Fruit fly (Drosophila melanogaster) ovary, adult (tissue): ENCODE results near the gene Eig71Ea.

Source experiments
- CG17801 ChIP-seq: fragments of 200-800 bp; optimal IDR thresholded peaks from 2 replicates; lab custom pipeline; 2019; ENCODE audit warnings: missing biosample characterization, mild to moderate bottlenecking, missing genetic modification characterization, moderate library complexity; ENCODE audit not compliant: partially characterized antibody

Gene Eig71Ea

DNA sequence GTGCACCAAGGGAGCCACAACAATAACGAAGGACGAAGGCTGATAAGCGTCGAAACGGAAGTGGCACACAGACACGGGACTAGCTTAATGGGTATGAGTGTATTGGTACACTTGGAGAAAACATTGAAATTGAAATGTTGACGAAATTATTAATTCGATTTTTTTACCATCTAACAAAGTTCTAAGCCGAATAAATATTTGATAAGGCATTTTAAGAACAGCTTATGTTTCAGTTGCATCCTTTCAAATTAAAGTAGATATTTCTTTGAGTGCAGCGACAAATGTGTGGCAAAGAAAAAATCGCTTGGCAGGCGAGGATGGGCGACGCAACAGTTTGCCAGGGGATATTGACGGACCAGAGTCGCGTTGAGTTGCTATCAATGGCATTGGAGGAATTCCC lies 9.5 kb downstream of the Eig71Ea start:
- no peak for TF ChIP-seq CG17801 (GFP tag; lab: Kevin White, UChicago)

DNA sequence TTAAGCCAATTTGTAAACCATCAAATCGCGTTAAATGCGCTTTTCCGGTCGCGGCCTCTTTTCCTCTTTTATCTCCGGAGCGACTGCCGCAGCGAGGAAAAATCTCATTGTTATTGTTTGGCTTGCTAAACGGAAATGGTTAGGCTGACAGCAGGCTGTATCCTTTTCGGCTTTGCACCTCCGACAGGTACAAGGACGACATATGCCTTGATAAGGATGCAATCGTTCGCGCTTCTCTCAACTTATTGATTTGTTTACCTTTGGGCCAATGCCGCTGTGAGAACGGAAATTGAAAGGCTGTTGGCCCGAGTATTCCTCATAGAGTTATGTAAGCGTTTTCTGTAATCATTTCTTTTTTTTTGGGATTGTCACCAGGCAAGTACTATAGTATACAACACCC lies 10.9 kb downstream of the Eig71Ea start:
- no peak for TF ChIP-seq CG17801 (GFP tag; lab: Kevin White, UChicago)

DNA sequence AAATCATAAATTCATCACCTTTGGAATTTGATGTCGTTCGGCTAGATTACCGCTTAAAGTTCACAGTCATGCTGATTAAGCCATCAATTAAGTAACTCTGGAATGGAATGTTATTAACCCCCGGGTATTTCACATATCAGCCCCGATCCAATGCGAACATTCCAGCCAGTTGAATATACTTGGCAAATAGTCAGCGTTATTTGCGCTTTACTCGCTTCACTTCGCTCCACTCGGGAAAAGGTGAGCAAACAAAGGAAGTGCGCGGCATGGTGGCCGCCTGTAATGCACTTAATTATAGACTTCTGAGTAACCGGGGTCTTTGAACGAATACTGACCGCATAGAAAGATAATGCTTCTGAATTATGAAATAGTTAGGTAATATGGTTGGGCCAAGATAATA lies 11.8 kb downstream of the Eig71Ea start:
- no peak for TF ChIP-seq CG17801 (GFP tag; lab: Kevin White, UChicago)

DNA sequence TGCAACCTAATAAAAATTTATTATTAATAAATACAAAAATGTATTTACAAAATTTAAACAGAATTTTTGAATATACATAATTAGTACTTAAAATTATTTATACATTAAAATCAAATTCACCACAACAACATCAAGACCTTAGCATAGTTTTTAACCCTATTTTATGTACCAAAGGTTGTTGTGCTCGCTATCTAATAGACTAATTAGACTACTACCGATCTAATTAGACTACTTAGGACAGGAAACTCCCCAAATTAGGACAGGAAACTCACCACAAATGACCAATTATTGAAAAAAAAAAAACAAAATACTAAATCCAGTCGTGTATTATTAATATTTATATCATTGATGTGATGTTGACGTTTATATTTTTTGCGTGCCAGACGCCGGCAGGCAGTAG lies 12.5 kb downstream of the Eig71Ea start:
- no peak for TF ChIP-seq CG17801 (GFP tag; lab: Kevin White, UChicago)

DNA sequence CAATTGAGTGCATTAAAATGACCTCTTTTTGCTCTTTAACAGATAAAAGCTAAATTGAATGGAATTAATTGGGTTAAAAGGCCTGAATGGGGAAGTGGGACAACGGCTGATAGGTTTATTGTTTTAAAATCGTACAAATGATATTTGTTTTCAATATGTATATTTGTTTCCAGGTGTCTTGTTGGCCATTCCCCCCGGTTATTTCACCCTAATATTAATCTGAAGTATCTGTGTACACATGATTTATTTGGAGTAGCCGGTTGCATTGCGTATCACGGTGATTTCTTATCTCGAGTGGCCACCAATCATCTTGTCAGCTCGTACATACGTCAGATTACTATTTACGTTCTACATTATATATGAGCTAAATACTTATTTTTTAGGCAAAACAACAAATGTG lies 13.1 kb downstream of the Eig71Ea start:
- TF ChIP-seq CG17801 (GFP tag; lab: Kevin White, UChicago) = no peak

DNA sequence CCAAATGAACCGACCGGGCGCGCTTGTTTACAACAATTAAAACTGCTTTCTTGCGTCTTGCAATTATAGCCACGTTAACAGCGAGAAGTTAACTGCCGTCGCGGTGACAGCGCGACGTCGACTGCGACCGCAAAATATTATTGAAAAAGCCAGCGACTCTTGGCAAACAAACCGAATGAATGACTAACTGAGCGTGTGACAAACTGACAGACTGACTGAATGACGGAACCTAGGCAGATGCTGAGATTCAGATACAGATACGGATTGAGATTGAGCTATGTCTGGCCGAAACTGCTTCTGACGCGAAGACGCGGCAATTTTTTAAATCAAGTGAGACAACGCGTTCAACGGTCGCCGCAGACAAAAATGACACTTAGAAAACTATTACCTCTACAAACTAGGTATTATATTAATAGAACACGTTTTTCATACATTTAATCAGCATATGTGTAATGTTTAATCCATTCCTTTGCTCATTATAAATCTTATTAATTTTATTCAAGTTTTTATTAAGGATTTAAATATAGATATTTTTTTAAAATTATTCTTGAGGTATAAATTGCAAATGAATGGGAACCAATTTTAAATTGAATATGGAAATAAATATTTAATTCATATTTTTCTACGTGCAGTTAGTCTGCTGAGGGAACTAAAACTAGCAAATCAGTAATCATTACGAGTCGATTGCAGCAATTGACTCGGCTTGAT lies 14.9 kb downstream of the Eig71Ea start:
- no peak for TF ChIP-seq CG17801 (GFP tag; lab: Kevin White, UChicago)

DNA sequence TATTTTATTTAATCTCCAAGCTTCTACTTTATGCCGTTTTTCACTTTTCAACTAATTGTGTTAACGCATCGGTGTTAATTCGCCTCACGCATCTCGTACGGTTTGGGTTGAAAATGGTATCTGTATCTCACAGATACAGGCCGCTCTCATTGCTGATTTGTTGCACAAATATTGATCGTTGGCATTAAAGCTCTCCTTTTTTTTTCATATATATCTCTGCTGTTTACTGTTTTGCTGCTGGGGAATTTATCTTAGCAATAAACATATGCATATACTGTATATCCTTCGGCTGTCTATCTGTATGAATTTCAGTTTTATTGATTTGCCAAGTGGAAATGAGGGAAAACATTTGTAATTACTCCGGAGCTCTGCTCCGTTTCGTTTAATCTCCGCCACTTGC lies 16.8 kb downstream of the Eig71Ea start:
- no peak for TF ChIP-seq CG17801 (GFP tag; lab: Kevin White, UChicago)

DNA sequence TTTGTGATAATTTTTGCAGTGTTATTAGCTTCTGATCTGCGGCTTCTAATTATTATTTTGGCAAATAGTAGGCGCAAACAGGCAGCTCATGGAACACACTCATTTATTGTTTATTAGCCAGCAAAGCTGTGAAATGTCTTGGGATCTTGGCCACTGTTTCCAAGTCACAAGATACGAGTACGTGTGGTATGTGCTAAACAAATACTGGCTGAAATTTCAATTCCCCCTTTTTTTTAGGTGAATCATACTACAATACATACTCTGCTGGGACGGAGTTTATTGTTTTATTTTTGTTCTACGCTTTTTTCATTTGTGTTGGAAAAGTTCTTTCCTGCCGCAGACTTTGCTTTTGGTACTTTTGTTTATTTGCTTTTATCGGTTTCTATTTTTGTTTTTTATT lies 18.4 kb downstream of the Eig71Ea start:
- TF ChIP-seq CG17801 (GFP tag; lab: Kevin White, UChicago) = no peak

DNA sequence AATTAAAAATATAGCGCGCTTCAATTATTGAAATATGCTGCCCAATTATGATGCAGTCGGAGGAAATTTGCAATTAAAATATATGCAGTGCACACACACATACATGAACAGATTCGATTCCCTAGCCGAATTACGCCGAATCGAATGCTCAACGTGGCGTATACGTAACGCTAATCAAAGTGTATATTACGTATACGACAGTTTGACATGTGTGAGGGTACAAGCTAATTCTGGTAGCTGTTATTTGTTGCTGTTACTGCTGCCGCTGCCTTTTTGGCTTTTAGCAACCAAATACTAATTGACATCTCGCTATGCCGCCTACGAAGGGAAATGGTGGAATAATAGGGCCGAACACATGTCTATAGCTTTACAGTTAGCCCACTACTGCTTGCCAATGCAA lies 22.2 kb downstream of the Eig71Ea start:
- TF ChIP-seq CG17801 (GFP tag; lab: Kevin White, UChicago) = no peak

DNA sequence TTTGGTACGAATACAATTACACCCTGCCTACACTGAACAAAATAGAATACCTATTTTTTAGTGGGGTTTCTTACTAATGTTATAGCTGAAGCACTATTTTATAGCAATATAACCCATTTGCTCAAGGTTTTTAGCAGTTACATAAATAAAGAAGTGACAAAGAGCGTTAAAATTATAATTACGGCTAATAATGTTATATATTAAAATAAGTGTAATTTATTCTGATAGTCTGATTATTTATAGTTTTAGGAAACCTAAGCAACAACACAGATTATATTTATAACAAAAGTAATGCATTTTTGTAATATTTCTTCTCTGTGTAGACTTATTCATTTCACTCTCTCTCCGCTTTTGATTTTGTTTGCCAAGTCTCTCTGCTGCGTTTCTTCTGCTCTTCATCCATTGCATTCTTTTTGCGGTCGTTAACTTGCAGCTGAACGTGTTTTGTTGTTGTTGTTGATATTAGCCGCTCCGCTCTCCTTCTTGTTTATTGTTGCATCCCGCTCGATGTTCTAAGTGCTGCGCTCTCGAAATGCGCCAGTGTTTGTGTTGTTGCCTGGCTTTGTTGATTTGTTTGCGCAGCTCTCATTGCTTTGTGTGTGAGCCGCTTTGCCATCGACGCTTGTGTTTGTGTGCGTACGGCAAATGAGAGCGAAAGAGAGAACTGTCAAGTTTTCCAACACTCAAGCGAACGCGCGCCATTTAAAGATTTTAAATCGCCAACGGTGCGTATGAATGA lies 23.6 kb downstream of the Eig71Ea start:
- TF ChIP-seq CG17801 (GFP tag; lab: Kevin White, UChicago) = peak; percentile 92

DNA sequence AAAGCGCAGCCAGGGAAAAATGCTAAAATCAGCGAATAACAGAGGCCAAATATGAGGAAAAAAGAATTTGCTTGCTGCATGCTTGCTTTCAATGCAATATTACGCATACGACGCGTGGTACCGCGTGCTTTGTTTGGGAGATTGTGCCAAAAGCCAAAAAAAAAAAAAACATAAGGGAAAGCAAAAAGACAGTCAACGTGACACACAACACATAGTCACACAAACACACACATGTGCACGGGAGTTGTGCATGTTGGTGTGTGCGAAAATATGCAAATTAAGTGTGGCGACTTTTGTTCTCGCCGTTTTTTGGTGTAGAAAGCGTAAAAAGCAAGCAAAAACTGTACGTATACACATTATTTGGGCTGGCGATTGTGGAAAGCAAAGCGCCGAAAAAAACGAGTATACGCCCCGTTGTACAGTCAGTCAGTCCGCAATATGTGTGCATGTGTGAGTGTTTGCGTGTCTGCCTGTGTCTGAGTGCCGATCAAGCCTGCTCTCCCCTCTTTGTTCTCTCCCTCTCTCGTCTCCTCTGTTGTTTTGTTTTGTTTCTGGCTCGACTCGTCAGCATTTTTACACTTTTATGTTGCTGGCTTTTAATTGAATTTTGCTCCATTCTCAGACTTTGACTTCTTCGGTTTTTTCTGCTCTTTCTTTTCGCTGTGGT lies 24.4 kb downstream of the Eig71Ea start:
- no peak for TF ChIP-seq CG17801 (GFP tag; lab: Kevin White, UChicago)

DNA sequence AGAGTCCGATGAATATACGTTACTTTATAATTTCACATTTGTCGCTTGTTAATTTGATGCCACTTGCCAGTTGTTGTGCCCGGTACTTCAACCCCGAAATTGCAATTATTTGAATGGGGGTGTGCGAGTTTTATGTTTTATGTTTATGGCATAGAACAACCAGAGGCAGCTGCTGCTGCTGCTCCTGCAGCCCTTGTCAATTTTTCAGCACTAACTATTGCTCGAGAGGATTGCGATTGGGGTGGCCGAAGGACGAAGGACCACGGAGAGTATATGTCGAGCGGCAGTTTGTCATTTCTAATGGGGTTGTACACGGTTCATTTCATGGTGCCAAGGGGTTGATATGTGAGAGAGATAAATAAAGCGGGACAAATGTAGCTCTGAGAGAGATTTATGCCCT lies 25.4 kb downstream of the Eig71Ea start:
- TF ChIP-seq CG17801 (GFP tag; lab: Kevin White, UChicago) = no peak

DNA sequence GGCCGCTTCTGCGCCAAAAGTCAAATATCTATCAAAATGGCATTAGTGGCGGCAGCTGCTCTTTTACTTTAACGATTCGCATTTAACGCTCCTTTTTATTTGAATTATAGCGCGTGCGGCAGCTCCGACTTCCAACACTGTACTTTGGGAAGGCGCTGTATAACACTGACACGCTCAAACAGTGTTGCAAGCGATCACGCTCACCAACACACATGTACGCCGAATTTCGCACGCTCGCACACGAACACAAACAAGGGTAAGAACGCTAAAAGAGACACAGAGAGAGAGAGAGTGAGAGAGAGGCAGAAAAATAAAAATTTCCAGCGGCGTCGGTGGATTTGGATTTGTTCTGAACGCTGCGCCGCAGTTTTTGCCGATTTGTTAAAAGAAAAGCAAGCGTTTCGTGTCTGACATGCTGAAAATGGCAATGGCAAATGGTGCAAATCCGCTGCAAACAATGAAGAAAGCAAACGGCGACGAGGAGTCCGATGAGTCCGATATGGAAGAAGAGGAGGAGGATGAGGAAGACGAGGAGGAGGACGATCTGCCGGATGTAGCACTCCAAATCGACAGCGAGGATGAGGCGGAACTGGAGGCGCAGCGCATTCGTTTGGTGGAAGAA lies 29.7 kb downstream of the Eig71Ea start, which contains the start of gene Phs:
Gene Phs (plus strand): TSS at position 276 of the 622 bp plus-strand sequence.
- TF ChIP-seq CG17801 (GFP tag; lab: Kevin White, UChicago) = peak; percentile 32

DNA sequence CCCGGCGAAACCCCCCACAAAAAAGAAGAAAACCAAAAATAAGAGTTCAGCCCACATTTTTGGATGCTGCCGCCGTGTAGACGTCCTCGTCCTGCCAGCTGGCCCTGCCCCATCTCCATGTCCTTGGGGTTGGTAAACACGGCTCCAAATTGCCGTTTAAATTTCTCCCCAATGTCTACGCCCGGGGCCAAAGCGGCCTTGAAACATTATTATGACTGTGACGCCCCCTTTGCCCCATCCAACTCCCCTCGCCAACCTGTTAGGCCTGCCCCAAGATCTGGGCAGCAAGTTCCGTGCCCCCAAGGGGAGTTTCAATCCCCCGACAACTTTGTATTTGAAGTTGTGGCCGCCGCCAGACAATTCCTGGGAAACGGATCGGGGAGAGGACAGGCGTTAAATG lies 32.6 kb downstream of the Eig71Ea start:
- TF ChIP-seq CG17801 (GFP tag; lab: Kevin White, UChicago) = no peak

DNA sequence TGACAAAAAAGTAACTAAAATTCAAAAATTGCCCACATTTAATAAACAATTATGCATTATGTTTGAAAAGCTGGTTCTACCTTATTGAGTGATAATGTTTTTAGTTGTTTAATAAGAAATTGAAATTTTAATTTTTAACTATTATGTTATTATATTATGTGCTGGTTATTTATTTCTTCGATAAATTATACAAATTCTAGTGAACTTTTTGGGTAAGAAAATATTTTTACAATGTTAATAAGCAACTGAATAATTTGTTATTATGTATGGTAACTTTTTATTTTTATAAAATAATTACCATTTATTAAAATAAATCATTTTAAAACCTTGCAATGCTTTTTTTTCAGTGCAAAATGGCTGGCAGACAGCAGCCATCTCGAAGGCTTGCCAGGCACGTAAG lies 33.0 kb downstream of the Eig71Ea start:
- TF ChIP-seq CG17801 (GFP tag; lab: Kevin White, UChicago) = no peak
